Fruit fly (Drosophila melanogaster): ENCODE measurements around the gene dac.

Gene dac

dm6 chr2L:16437945-16438344 lies 47.9 kb downstream of the dac start:
- TF ChIP-seq cnc (optimal IDR thresholded peaks at IDR 0.05) (no peak), Hr96 (GFP tag; optimal IDR thresholded peaks at IDR 0.05) (no peak), bab1 (GFP tag; optimal IDR thresholded peaks at IDR 0.05) (no peak), Crg-1 (GFP tag; optimal IDR thresholded peaks at IDR 0.05) (no peak), kay (GFP tag; ENCODE audit: borderline replicate concordance) (no peak), CG11617 (GFP tag; optimal IDR thresholded peaks at IDR 0.05) (no peak), Mnt (GFP tag; optimal IDR thresholded peaks at IDR 0.05) (no peak), tj (GFP tag; optimal IDR thresholded peaks at IDR 0.05) (no peak), cic (GFP tag; optimal IDR thresholded peaks at IDR 0.05) (no peak), Clk (GFP tag; optimal IDR thresholded peaks at IDR 0.05) (no peak), toe (GFP tag; optimal IDR thresholded peaks at IDR 0.05) (no peak), CG12768 (GFP tag; optimal IDR thresholded peaks at IDR 0.05) (no peak), ovo (GFP tag; optimal IDR thresholded peaks at IDR 0.05) (no peak), CG33017 (tag; optimal IDR thresholded peaks at IDR 0.05) (no peak), CG1620 (GFP tag; optimal IDR thresholded peaks at IDR 0.05) (no peak), CG7101 (tag; optimal IDR thresholded peaks at IDR 0.05) (no peak)

- TF ChIP-seq pad (GFP tag; optimal IDR thresholded peaks at IDR 0.05) (no peak), CG5204 (GFP tag; optimal IDR thresholded peaks at IDR 0.05) (no peak)
Observed at dm6 chr2L:16435637-16436036, 50.2 kb downstream of the dac start.

- no peak for TF ChIP-seq Mnt (GFP tag; optimal IDR thresholded peaks at IDR 0.05)
- TF ChIP-seq CG7101 (tag; optimal IDR thresholded peaks at IDR 0.05), result no peak
- no peak for TF ChIP-seq CG12768 (GFP tag; optimal IDR thresholded peaks at IDR 0.05)
- peak; percentile 1 for TF ChIP-seq kay (GFP tag; ENCODE audit: borderline replicate concordance)
- peak; percentile 42 for TF ChIP-seq pad (GFP tag; optimal IDR thresholded peaks at IDR 0.05)
Observed at dm6 chr2L:16422657-16423473, 62.9 kb downstream of the dac start.
